Fruit fly (Drosophila melanogaster): Measurements from ENCODE around the gene Dnaaf5.
A peak's percentile ranks its signal among the peaks of the same experiment; 100 is the strongest.

The Dnaaf5 gene

dm6 chr3R:14386088-14386822 lies 24.7 kb upstream of the Dnaaf5 start (continued):
- TF ChIP-seq CG12071 (GFP tag; optimal IDR thresholded peaks at IDR 0.05) (no peak), slp2 (GFP tag; optimal IDR thresholded peaks at IDR 0.05) (no peak), btn (GFP tag; optimal IDR thresholded peaks at IDR 0.05) (no peak), Nf-YC (tag; optimal IDR thresholded peaks at IDR 0.05) (no peak), Lim3 (GFP tag; IDR thresholded peaks at IDR 0.05) (no peak), Ptx1 (GFP tag; IDR thresholded peaks at IDR 0.05) (no peak), CG2875 (GFP tag; optimal IDR thresholded peaks at IDR 0.05) (peak; percentile 43), CG7556 (GFP tag; optimal IDR thresholded peaks at IDR 0.05) (peak; percentile 45), hbn (GFP tag; IDR thresholded peaks at IDR 0.05; ENCODE audit: partially characterized antibody) (no peak), pfk (GFP tag; optimal IDR thresholded peaks at IDR 0.05) (no peak), CG6791 (GFP tag; IDR thresholded peaks at IDR 0.05; ENCODE audit: partially characterized antibody) (no peak), pb (GFP tag; optimal IDR thresholded peaks at IDR 0.05) (no peak), Stat92E (GFP tag; optimal IDR thresholded peaks at IDR 0.05) (no peak), Sox100B (GFP tag; optimal IDR thresholded peaks at IDR 0.05) (peak; percentile 36), CG11723 (GFP tag; optimal IDR thresholded peaks at IDR 0.05) (peak; percentile 7), CG8290 (GFP tag; optimal IDR thresholded peaks at IDR 0.05) (no peak), CG8290 (tag; optimal IDR thresholded peaks at IDR 0.05) (no peak), stwl (tag; optimal IDR thresholded peaks at IDR 0.05) (no peak), br (optimal IDR thresholded peaks at IDR 0.05) (no peak), CG4730 (GFP tag; IDR thresholded peaks at IDR 0.05) (no peak), CG10462 (GFP tag; optimal IDR thresholded peaks at IDR 0.05) (no peak), CG7786 (GFP tag; optimal IDR thresholded peaks at IDR 0.05) (no peak), CG8281 (tag; optimal IDR thresholded peaks at IDR 0.05) (no peak), CG15514 (GFP tag; optimal IDR thresholded peaks at IDR 0.05) (no peak), az2 (GFP tag; optimal IDR thresholded peaks at IDR 0.05) (peak; percentile 28), Neu2 (GFP tag; optimal IDR thresholded peaks at IDR 0.05; ENCODE audit: borderline replicate concordance) (no peak), Bteb2 (GFP tag; optimal IDR thresholded peaks at IDR 0.05) (no peak), E2f1 (GFP tag; IDR thresholded peaks at IDR 0.05) (no peak), tio (GFP tag; optimal IDR thresholded peaks at IDR 0.05) (peak; percentile 5), CHES-1-like (GFP tag; optimal IDR thresholded peaks at IDR 0.05) (no peak), CG33213 (GFP tag; optimal IDR thresholded peaks at IDR 0.05) (no peak), row (GFP tag; IDR thresholded peaks at IDR 0.05) (peak; percentile 37; the same call in 2 of the 3 replicates), grn (GFP tag; optimal IDR thresholded peaks at IDR 0.05) (no peak), MESR4 (GFP tag; optimal IDR thresholded peaks at IDR 0.05) (no peak), BEAF-32 (GFP tag; optimal IDR thresholded peaks at IDR 0.05) (no peak), chm (GFP tag; IDR thresholded peaks at IDR 0.05) (no peak), lab (GFP tag; optimal IDR thresholded peaks at IDR 0.05) (peak; percentile 6), CG31365 (tag; optimal IDR thresholded peaks at IDR 0.05) (no peak), Rfx (GFP tag; IDR thresholded peaks at IDR 0.05) (no peak), CG4820 (GFP tag; optimal IDR thresholded peaks at IDR 0.05) (peak; percentile 28), fu2 (GFP tag; optimal IDR thresholded peaks at IDR 0.05) (no peak), inv (GFP tag; IDR thresholded peaks at IDR 0.05; ENCODE audit: partially characterized antibody) (no peak), CG3838 (GFP tag; optimal IDR thresholded peaks at IDR 0.05) (no peak), corto (GFP tag; optimal IDR thresholded peaks at IDR 0.05) (no peak), knrl (GFP tag; IDR thresholded peaks at IDR 0.05; ENCODE audit: partially characterized antibody) (no peak), CG34376 (GFP tag; optimal IDR thresholded peaks at IDR 0.05) (no peak), CG13424 (tag; optimal IDR thresholded peaks at IDR 0.05) (peak; percentile 26), Hmr (GFP tag; optimal IDR thresholded peaks at IDR 0.05) (no peak), NfI (GFP tag; optimal IDR thresholded peaks at IDR 0.05) (no peak), CG3726 (GFP tag; IDR thresholded peaks at IDR 0.05) (no peak)
